Worm (Caenorhabditis elegans) whole organism, young adult: ENCODE results near the gene Y7A9D.1.
"Not testable (repeated sequence)": the region's sequence is repeated elsewhere in the genome, so short reads cannot be mapped to it uniquely, and the experiment has no call there.

ENCODE experiments used
- B0019.2 ChIP-seq: fragments of 200-800 bp; sonication (Bioruptor generic); conservative IDR thresholded peaks from 2 replicates; pipeline ENCODE4 v1.3.6; 2022; ENCODE audit warnings: missing genetic modification reagents, missing genetic modification characterization, missing compliant biosample characterization
- C17E4.6 ChIP-seq: fragments of 200-800 bp; sonication (Bioruptor generic); IDR thresholded peaks from 2 replicates; pipeline ENCODE4 v1.3.6; 2022; ENCODE audit warnings: missing genetic modification reagents, missing genetic modification characterization, missing compliant biosample characterization
- F23B12.7 ChIP-seq: sonication (generic microtip); optimal IDR thresholded peaks from 2 replicates; lab custom pipeline; 2017; ENCODE audit warnings: missing genetic modification characterization, mild to moderate bottlenecking, missing compliant biosample characterization, antibody characterized with exemption, moderate library complexity; ENCODE audit not compliant: insufficient read depth
- F33H1.4 ChIP-seq: fragments of 200-800 bp; sonication (Bioruptor generic); IDR thresholded peaks from 2 replicates; pipeline ENCODE4 v1.3.6; 2022; ENCODE audit warnings: missing genetic modification reagents, missing genetic modification characterization, missing compliant biosample characterization
- F57A8.1 ChIP-seq: fragments of 200-800 bp; sonication (Bioruptor generic); optimal IDR thresholded peaks from 2 replicates; lab custom pipeline; 2018; ENCODE audit warnings: mild to moderate bottlenecking, missing genetic modification characterization, moderate library complexity, missing compliant biosample characterization
- ZK185.1 ChIP-seq: sonication (generic microtip); optimal IDR thresholded peaks from 2 replicates; lab custom pipeline; 2016; ENCODE audit warnings: mild to moderate bottlenecking, missing genetic modification characterization, missing compliant biosample characterization; ENCODE audit not compliant: poor library complexity, severe bottlenecking
- attf-3 ChIP-seq: fragments of 200-800 bp; sonication (Bioruptor generic); conservative IDR thresholded peaks from 2 replicates; pipeline ENCODE4 v1.3.6; 2022; ENCODE audit warnings: missing genetic modification reagents, missing genetic modification characterization, missing compliant biosample characterization
- bed-1 ChIP-seq: fragments of 200-800 bp; sonication (Bioruptor generic); IDR thresholded peaks from 2 replicates; pipeline ENCODE4 v1.3.6; 2022; ENCODE audit warnings: missing genetic modification reagents, missing genetic modification characterization, missing compliant biosample characterization
- ccch-3 ChIP-seq: fragments of 200-800 bp; sonication (Bioruptor generic); optimal IDR thresholded peaks from 2 replicates; lab custom pipeline; 2018; ENCODE audit warnings: mild to moderate bottlenecking, missing genetic modification characterization, missing compliant biosample characterization
- ceh-40 ChIP-seq: fragments of 200-800 bp; sonication (Bioruptor generic); IDR thresholded peaks from 2 replicates; pipeline ENCODE4 v1.3.6; 2022; ENCODE audit warnings: missing genetic modification characterization, missing compliant biosample characterization
- dpff-1 ChIP-seq: sonication (generic microtip); optimal IDR thresholded peaks from 2 replicates; lab custom pipeline; 2017; ENCODE audit warnings: mild to moderate bottlenecking, missing genetic modification characterization, missing compliant biosample characterization
- efl-1 ChIP-seq: fragments of 150-350 bp; optimal IDR thresholded peaks from 2 replicates; lab custom pipeline; 2014; ENCODE audit warnings: missing biosample characterization, missing genetic modification reagents, missing genetic modification characterization
- egrh-3 ChIP-seq: fragments of 200-800 bp; sonication (Bioruptor generic); IDR thresholded peaks from 2 replicates; pipeline ENCODE4 v1.3.6; 2022; ENCODE audit warnings: missing genetic modification reagents, missing genetic modification characterization, missing compliant biosample characterization
- gei-17 ChIP-seq: fragments of 200-800 bp; sonication (Bioruptor generic); optimal IDR thresholded peaks from 2 replicates; lab custom pipeline; 2018; ENCODE audit warnings: mild to moderate bottlenecking, missing genetic modification characterization, missing compliant biosample characterization
- him-1 ChIP-seq: sonication (generic microtip); optimal IDR thresholded peaks from 2 replicates; lab custom pipeline; 2016; ENCODE audit warnings: missing genotype, missing genetic modification reagents, missing genetic modification characterization, missing compliant biosample characterization
- hlh-12 ChIP-seq: sonication (generic microtip); optimal IDR thresholded peaks from 2 replicates; lab custom pipeline; 2016; ENCODE audit warnings: missing genetic modification characterization, missing compliant biosample characterization
- hlh-26 ChIP-seq: fragments of 200-800 bp; sonication (Bioruptor generic); conservative IDR thresholded peaks from 2 replicates; pipeline ENCODE4 v1.3.6; 2022; ENCODE audit warnings: missing genetic modification reagents, missing genetic modification characterization, missing compliant biosample characterization
- hrde-1 ChIP-seq: sonication (generic microtip); optimal IDR thresholded peaks from 2 replicates; lab custom pipeline; 2016; ENCODE audit warnings: missing genetic modification characterization, mild to moderate bottlenecking, missing compliant biosample characterization, moderate library complexity, missing genotype, missing genetic modification reagents, borderline replicate concordance
- hsf-1 ChIP-seq: fragments of 200-800 bp; sonication (Bioruptor generic); IDR thresholded peaks from 2 replicates; pipeline ENCODE4 v1.3.6; 2022; ENCODE audit warnings: missing genetic modification reagents, missing genetic modification characterization, missing compliant biosample characterization
- let-607 ChIP-seq, 2 experiments: fragments of 200-800 bp in 1 of 2; sonication (Bioruptor generic) in 1 of 2; sonication (generic microtip) in 1 of 2; optimal IDR thresholded peaks; 2 replicates each; lab custom pipeline; 2016 to 2018; ENCODE audit warnings: mild to moderate bottlenecking in 2 of 2, missing compliant biosample characterization in 2 of 2, missing genetic modification characterization in 2 of 2, moderate library complexity in 2 of 2, missing genotype in 1 of 2
- madf-10 ChIP-seq: sonication (generic microtip); optimal IDR thresholded peaks from 2 replicates; lab custom pipeline; 2016; ENCODE audit warnings: mild to moderate bottlenecking, missing genetic modification characterization, missing compliant biosample characterization
- madf-3 ChIP-seq: fragments of 200-800 bp; sonication (Bioruptor generic); IDR thresholded peaks from 2 replicates; pipeline ENCODE4 v1.3.6; 2022; ENCODE audit warnings: missing genetic modification reagents, missing genetic modification characterization, missing compliant biosample characterization
- mes-4 ChIP-seq: sonication (generic microtip); optimal IDR thresholded peaks from 2 replicates; lab custom pipeline; 2016; ENCODE audit warnings: missing genotype, missing genetic modification characterization, missing compliant biosample characterization
- nhr-80 ChIP-seq: sonication (generic microtip); optimal IDR thresholded peaks from 2 replicates; lab custom pipeline; 2016; ENCODE audit warnings: missing genetic modification characterization, missing compliant biosample characterization
- rpc-1 ChIP-seq, 2 experiments: fragments of 150-350 bp in 1 of 2; sonication (generic microtip) in 1 of 2; optimal IDR thresholded peaks; 2 replicates each; lab custom pipeline; 2014 to 2018; ENCODE audit warnings: missing biosample characterization in 1 of 2, missing genetic modification characterization in 1 of 2, missing genetic modification reagents in 1 of 2, missing genotype in 1 of 2
- sdz-38 ChIP-seq: sonication (generic microtip); optimal IDR thresholded peaks from 2 replicates; lab custom pipeline; 2016; ENCODE audit warnings: missing genotype, missing genetic modification characterization, missing compliant biosample characterization
- sea-2 ChIP-seq: fragments of 200-800 bp; sonication (Bioruptor generic); IDR thresholded peaks from 2 replicates; pipeline ENCODE4 v1.3.6; 2022; ENCODE audit warnings: missing genetic modification characterization, missing compliant biosample characterization
- snpc-1.1 ChIP-seq: sonication (generic microtip); optimal IDR thresholded peaks from 2 replicates; lab custom pipeline; 2017; ENCODE audit warnings: missing genetic modification characterization, mild to moderate bottlenecking, missing compliant biosample characterization, antibody characterized with exemption, moderate library complexity, missing genotype, missing genetic modification reagents; ENCODE audit not compliant: insufficient read depth
- snpc-4 ChIP-seq, 5 experiments: fragments of 150-350 bp in 1 of 5; sonication (generic microtip) in 4 of 5; optimal IDR thresholded peaks; 2 replicates each; lab custom pipeline; 2014 to 2018; ENCODE audit warnings: missing genetic modification characterization in 5 of 5, missing biosample characterization in 3 of 5, antibody characterized with exemption in 2 of 5, mild to moderate bottlenecking in 2 of 5, missing compliant biosample characterization in 2 of 5, missing genotype in 2 of 5, moderate library complexity in 2 of 5, missing genetic modification reagents in 1 of 5
- tlf-1 ChIP-seq: fragments of 200-800 bp; sonication (Bioruptor generic); optimal IDR thresholded peaks from 2 replicates; lab custom pipeline; 2018; ENCODE audit warnings: mild to moderate bottlenecking, missing genetic modification characterization, missing compliant biosample characterization
- zfh-2 ChIP-seq: fragments of 200-800 bp; sonication (Bioruptor generic); conservative IDR thresholded peaks from 2 replicates; pipeline ENCODE4 v1.3.6; 2022; ENCODE audit warnings: missing genetic modification reagents, missing genetic modification characterization, missing compliant biosample characterization
- ztf-26 ChIP-seq: sonication (generic microtip); optimal IDR thresholded peaks from 2 replicates; lab custom pipeline; 2017; ENCODE audit warnings: missing genetic modification characterization, missing compliant biosample characterization

Gene Y7A9D.1

DNA sequence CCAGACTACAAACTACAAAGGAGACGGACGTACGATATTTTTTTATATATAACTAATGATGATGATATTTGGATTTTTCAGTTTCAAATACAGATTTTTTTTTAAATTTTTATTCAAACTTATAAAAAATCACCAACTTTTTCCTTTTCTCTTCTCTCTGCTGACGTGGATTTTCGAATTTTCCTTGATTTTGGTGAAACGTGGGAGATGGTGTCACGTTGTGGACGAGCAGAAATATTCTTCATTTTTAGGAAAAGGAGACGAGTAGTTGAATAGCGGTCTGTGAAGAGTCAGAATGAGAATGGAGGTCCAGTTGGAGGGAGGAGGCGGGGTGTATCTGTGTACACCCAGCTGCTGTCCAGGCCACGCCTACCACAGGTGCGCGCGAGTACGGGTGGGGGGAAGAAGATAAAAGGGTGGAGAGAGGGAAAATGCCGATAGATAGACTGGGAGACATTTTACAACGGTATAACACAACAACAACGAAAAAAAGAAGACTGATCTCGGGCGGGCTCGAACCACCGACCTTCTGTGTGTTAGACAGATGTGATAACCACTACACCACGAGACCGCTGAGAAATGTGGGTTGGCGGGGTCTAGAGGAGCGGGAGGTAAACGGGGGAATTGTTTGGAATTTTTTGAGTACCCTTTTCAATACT lies at the start of gene Y7A9D.1 (continued):
- TF ChIP-seq dpff-1 (tag; lab: Kevin White, UChicago) (no peak), him-1 (tag; lab: Kevin White, UChicago) (peak; percentile 44), bed-1 (GFP tag; lab: Robert Waterston, UW) (no peak), mes-4 (tag; lab: Kevin White, UChicago) (peak; percentile 33), madf-3 (GFP tag; lab: Robert Waterston, UW) (peak; percentile 43; the same call in 1 of the 2 replicates), snpc-4 (GFP tag; optimal IDR thresholded peaks at IDR 0.05; lab: Kevin White, UChicago) (peak; percentile 92), snpc-4 (tag; optimal IDR thresholded peaks at IDR 0.05; lab: Kevin White, UChicago) (peak in 3 of 4 experiments; percentile 95 to 98 (median 97)), B0019.2 (GFP tag; lab: Robert Waterston, UW) (no peak), hlh-26 (no peak), C17E4.6 (0 out of 2 replicates have a peak, but pooled peaks have one; percentile 36), nhr-80 (peak; percentile 9), tlf-1 (peak; percentile 47), F57A8.1 (GFP tag; lab: Kevin White, UChicago) (no peak), ceh-40 (GFP tag; lab: Robert Waterston, UW) (no peak), ZK185.1 (tag; lab: Kevin White, UChicago) (peak; percentile 49), snpc-1.1 (no peak), efl-1 (GFP tag; lab: Kevin White, UChicago) (no peak), hrde-1 (peak; percentile 41), madf-10 (tag; lab: Kevin White, UChicago) (peak; percentile 43), gei-17 (no peak), sdz-38 (tag; lab: Kevin White, UChicago) (no peak), hlh-12 (tag; lab: Kevin White, UChicago) (no peak), ztf-26 (peak; percentile 45), ccch-3 (no peak), F23B12.7 (tag; lab: Kevin White, UChicago) (peak; percentile 81), let-607 (tag; optimal IDR thresholded peaks at IDR 0.05; lab: Kevin White, UChicago) (peak in 1 of 2 experiments; percentile 19), sea-2 (GFP tag; lab: Robert Waterston, UW) (no peak), F33H1.4 (GFP tag; lab: Robert Waterston, UW) (0 out of 2 replicates have a peak, but pooled peaks have one; percentile 15), hsf-1 (GFP tag; lab: Robert Waterston, UW) (peak; percentile 74), attf-3 (no peak), rpc-1 (optimal IDR thresholded peaks at IDR 0.05; lab: Kevin White, UChicago) (peak; percentile 74), rpc-1 (tag; optimal IDR thresholded peaks at IDR 0.05; lab: Kevin White, UChicago) (peak; percentile 79)

DNA sequence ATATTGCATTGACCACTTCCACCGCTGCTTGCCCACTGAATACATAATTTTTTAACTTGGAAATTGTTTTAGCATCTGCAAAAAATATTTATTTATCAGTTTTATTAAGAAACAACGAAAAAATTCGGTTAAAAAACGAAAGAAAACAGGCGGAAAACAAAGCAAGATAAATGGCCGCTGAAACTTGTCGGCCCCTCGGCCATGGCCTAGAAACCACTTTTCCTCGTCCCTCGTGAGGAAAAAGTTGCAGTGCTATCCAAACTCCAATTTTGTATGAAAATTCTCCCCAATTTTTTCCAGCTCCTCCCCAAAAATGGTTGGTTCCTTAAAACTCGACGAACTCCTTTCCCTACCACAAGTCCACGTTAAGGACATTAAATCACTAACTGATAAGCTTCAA lies 42.3 kb upstream of the Y7A9D.1 start, which contains the start of gene Y10G11A.1:
Gene Y10G11A.1 (plus strand): TSS at position 301 of the 400 bp plus-strand sequence.
- TF ChIP-seq F23B12.7 (tag; lab: Kevin White, UChicago); B0019.2 (GFP tag; lab: Robert Waterston, UW); gei-17: not testable (repeated sequence)

DNA sequence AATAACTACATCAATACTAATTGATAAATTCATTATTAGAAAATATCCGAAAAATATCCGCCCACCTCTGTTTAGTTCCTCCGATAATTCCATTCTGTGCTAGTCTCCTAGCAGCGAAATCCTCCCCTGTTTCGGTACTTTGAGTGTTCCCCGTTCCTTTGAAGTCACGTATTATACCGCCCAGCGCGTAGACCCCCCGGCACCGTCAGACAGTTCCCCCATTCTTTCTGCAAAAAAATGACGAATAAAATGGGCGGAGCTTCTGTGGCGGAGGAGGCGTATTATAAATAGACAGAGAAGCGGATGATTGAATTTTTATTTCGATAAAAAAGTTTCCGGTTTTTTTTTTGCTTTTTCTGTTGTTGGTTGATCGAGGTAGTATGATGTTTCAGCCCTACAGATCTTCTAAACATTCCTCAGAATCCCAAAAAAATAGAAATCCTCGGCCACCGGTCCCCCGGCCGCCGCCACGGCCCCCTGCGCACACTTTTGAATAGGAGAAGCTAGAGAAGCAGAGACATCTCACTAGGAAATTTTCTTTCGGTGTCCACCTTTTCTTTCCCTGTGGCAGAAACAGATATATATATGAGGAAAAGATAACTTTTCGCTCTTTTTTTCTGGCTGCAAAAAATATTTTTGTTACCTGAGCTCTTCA lies 40.0 kb upstream of the Y7A9D.1 start:
- TF ChIP-seq egrh-3 (no peak), zfh-2 (peak; percentile 49)
